Worm (Caenorhabditis elegans): ENCODE measurements around the gene T08B6.9.

T08B6.9 gene

DNA sequence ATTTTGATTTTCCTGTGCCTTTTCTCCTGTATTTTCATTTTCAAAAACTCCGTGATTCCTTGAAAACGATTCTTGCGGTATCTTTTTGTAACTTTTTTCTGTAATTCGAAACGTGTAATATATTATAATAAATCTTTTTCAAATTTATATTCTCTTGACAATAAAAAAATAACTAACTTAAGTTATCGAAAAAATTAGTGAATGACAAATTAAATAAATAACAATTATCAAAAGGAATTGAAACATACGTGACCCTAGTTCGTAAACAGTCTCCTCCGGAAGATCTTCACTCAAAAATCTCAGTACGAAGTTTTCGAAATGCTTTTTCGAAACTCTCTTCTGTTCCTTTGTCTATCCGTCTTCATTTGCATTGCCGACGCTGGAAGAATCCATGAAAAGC, at the start of gene T08B6.9:
Gene T08B6.9 (plus strand): TSS at position 301 of the 400 bp plus-strand sequence.
- TF ChIP-seq ama-1 (optimal IDR thresholded peaks at IDR 0.05) (no peak), tbx-37 (GFP tag; conservative IDR thresholded peaks at IDR 0.05) (no peak), B0310.2 (tag; optimal IDR thresholded peaks at IDR 0.05) (no peak), tbx-11 (GFP tag; IDR thresholded peaks at IDR 0.05) (no peak), tra-4 (tag; optimal IDR thresholded peaks at IDR 0.05) (no peak), ceh-36 (tag; optimal IDR thresholded peaks at IDR 0.05) (no peak), sea-1 (GFP tag; conservative IDR thresholded peaks at IDR 0.05) (no peak), pes-1 (GFP tag; IDR thresholded peaks at IDR 0.05) (no peak), flt-1 (GFP tag; IDR thresholded peaks at IDR 0.05) (no peak), aly-1 (tag; optimal IDR thresholded peaks at IDR 0.05) (no peak), scrt-1 (GFP tag; IDR thresholded peaks at IDR 0.05) (no peak), ets-7 (tag; optimal IDR thresholded peaks at IDR 0.05) (no peak), F13C5.2 (tag; optimal IDR thresholded peaks at IDR 0.05) (no peak), hmg-4 (GFP tag; optimal IDR thresholded peaks at IDR 0.05) (no peak), ceh-13 (GFP tag; optimal IDR thresholded peaks at IDR 0.05) (no peak), hmbx-1 (tag; optimal IDR thresholded peaks at IDR 0.05) (no peak), hnd-1 (tag; optimal IDR thresholded peaks at IDR 0.05) (no peak)

- TF ChIP-seq tbx-37 (GFP tag; conservative IDR thresholded peaks at IDR 0.05) (no peak), tbx-11 (GFP tag; IDR thresholded peaks at IDR 0.05) (no peak), ets-7 (tag; optimal IDR thresholded peaks at IDR 0.05) (no peak), hmbx-1 (tag; optimal IDR thresholded peaks at IDR 0.05) (no peak), aly-1 (tag; optimal IDR thresholded peaks at IDR 0.05) (no peak), F13C5.2 (tag; optimal IDR thresholded peaks at IDR 0.05) (no peak), B0310.2 (tag; optimal IDR thresholded peaks at IDR 0.05) (no peak), flt-1 (GFP tag; IDR thresholded peaks at IDR 0.05) (no peak), pes-1 (GFP tag; IDR thresholded peaks at IDR 0.05) (no peak), ama-1 (optimal IDR thresholded peaks at IDR 0.05) (no peak), hmg-4 (GFP tag; optimal IDR thresholded peaks at IDR 0.05) (no peak), sea-1 (GFP tag; conservative IDR thresholded peaks at IDR 0.05) (no peak), ceh-36 (tag; optimal IDR thresholded peaks at IDR 0.05) (no peak), scrt-1 (GFP tag; IDR thresholded peaks at IDR 0.05) (no peak), tra-4 (tag; optimal IDR thresholded peaks at IDR 0.05) (no peak), hnd-1 (tag; optimal IDR thresholded peaks at IDR 0.05) (no peak), ceh-13 (GFP tag; optimal IDR thresholded peaks at IDR 0.05) (no peak)
These were observed 48.6 kb upstream of the T08B6.9 start for ce11 chrIV:4842030-4842429.

DNA sequence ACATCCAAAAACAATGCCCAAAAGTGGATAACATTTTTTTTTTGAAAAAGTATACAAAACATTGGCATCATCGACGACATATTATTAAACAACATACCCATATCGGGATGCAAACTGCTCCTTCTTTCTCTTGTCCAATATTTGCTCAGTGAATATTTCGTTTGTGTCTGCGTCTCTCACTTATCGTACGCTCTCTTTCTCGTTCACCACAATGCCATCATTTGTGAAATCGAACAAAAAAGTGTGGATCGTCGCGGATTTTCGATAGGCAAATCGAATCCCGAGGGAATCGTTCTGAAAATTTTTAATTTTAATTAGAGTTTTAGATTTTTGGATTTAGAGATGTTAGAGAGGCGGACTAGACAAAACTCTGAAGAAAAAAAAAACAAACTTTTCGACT, 43.9 kb upstream of the T08B6.9 start, which contains the start of gene tat-2:
Gene tat-2 (minus strand): TSS at position 101 of the 400 bp plus-strand sequence.
- TF ChIP-seq scrt-1 (GFP tag; IDR thresholded peaks at IDR 0.05) (no peak), ceh-13 (GFP tag; optimal IDR thresholded peaks at IDR 0.05) (no peak), aly-1 (tag; optimal IDR thresholded peaks at IDR 0.05) (no peak), B0310.2 (tag; optimal IDR thresholded peaks at IDR 0.05) (no peak), ceh-36 (tag; optimal IDR thresholded peaks at IDR 0.05) (no peak), hmbx-1 (tag; optimal IDR thresholded peaks at IDR 0.05) (no peak), ets-7 (tag; optimal IDR thresholded peaks at IDR 0.05) (no peak)

ce11 chrIV:4856195-4856594, 34.4 kb upstream of the T08B6.9 start, which contains the start of gene Y17G9A.2:
Y17G9A.2 (minus strand) TSS chrIV:4856295.
- TF ChIP-seq sea-1 (GFP tag; conservative IDR thresholded peaks at IDR 0.05) (no peak), flt-1 (GFP tag; IDR thresholded peaks at IDR 0.05) (no peak), ets-7 (tag; optimal IDR thresholded peaks at IDR 0.05) (no peak), ceh-13 (GFP tag; optimal IDR thresholded peaks at IDR 0.05) (no peak), tbx-37 (GFP tag; conservative IDR thresholded peaks at IDR 0.05) (no peak), ceh-36 (tag; optimal IDR thresholded peaks at IDR 0.05) (no peak), scrt-1 (GFP tag; IDR thresholded peaks at IDR 0.05) (no peak), F13C5.2 (tag; optimal IDR thresholded peaks at IDR 0.05) (no peak), hmg-4 (GFP tag; optimal IDR thresholded peaks at IDR 0.05) (no peak), B0310.2 (tag; optimal IDR thresholded peaks at IDR 0.05) (no peak), pes-1 (GFP tag; IDR thresholded peaks at IDR 0.05) (no peak), hnd-1 (tag; optimal IDR thresholded peaks at IDR 0.05) (no peak), tbx-11 (GFP tag; IDR thresholded peaks at IDR 0.05) (no peak), hmbx-1 (tag; optimal IDR thresholded peaks at IDR 0.05) (no peak)

- TF ChIP-seq hmbx-1 (tag; optimal IDR thresholded peaks at IDR 0.05), result no peak
- TF ChIP-seq hnd-1 (tag; optimal IDR thresholded peaks at IDR 0.05), result no peak
These were observed 32.1 kb upstream of the T08B6.9 start, which contains the start of gene Y17G9A.3 for ce11 chrIV:4858573-4858972. Y17G9A.3 (minus strand) TSS chrIV:4858673.

ce11 chrIV:4861449-4861848, 29.2 kb upstream of the T08B6.9 start, which contains the start of the genes Y17G9A.4 and str-173:
Y17G9A.4 (minus strand) TSS chrIV:4861549.
str-173 (plus strand) TSS chrIV:4861773.
- TF ChIP-seq B0310.2 (tag; optimal IDR thresholded peaks at IDR 0.05) (no peak), aly-1 (tag; optimal IDR thresholded peaks at IDR 0.05) (no peak)

DNA sequence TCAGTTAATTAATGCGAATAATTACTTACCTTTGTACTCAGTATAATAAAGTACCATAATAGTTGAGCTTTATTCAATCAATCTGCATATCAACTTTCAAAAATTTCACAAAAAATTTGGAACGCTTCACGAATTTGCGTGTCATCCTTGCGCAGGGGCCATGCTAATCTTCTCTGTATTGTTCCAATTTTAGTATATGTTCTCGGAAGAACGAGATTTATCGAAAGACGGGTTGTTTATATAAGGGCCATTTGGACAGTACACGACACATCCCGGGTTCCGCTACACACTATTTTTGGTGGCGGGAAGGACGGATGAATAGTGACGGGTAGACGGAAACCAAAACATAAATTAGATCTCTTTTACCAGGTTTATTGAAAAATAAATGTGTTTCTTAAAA, 26.1 kb upstream of the T08B6.9 start:
- TF ChIP-seq tbx-11 (GFP tag; IDR thresholded peaks at IDR 0.05), result 0 out of 2 replicates have a peak, but pooled peaks have one; percentile 19
- 0 out of 2 replicates have a peak, but pooled peaks have one; percentile 32 for TF ChIP-seq pes-1 (GFP tag; IDR thresholded peaks at IDR 0.05)
- TF ChIP-seq hnd-1 (tag; optimal IDR thresholded peaks at IDR 0.05), result no peak
- no peak for TF ChIP-seq scrt-1 (GFP tag; IDR thresholded peaks at IDR 0.05)
- TF ChIP-seq ama-1 (optimal IDR thresholded peaks at IDR 0.05), result no peak
- TF ChIP-seq aly-1 (tag; optimal IDR thresholded peaks at IDR 0.05), result no peak
- no peak for TF ChIP-seq ceh-36 (tag; optimal IDR thresholded peaks at IDR 0.05)

ce11 chrIV:4866599-4866998, 24.0 kb upstream of the T08B6.9 start:
- TF ChIP-seq scrt-1 (GFP tag; IDR thresholded peaks at IDR 0.05) (no peak), tbx-37 (GFP tag; conservative IDR thresholded peaks at IDR 0.05) (no peak), ceh-36 (tag; optimal IDR thresholded peaks at IDR 0.05) (no peak), F13C5.2 (tag; optimal IDR thresholded peaks at IDR 0.05) (no peak), ceh-13 (GFP tag; optimal IDR thresholded peaks at IDR 0.05) (no peak), ets-7 (tag; optimal IDR thresholded peaks at IDR 0.05) (no peak), flt-1 (GFP tag; IDR thresholded peaks at IDR 0.05) (no peak), hmg-4 (GFP tag; optimal IDR thresholded peaks at IDR 0.05) (no peak), sea-1 (GFP tag; conservative IDR thresholded peaks at IDR 0.05) (no peak), hnd-1 (tag; optimal IDR thresholded peaks at IDR 0.05) (no peak), pes-1 (GFP tag; IDR thresholded peaks at IDR 0.05) (no peak), ama-1 (optimal IDR thresholded peaks at IDR 0.05) (no peak)
